Worm (Caenorhabditis elegans): Measurements from ENCODE around the gene ubc-26.

DNA sequence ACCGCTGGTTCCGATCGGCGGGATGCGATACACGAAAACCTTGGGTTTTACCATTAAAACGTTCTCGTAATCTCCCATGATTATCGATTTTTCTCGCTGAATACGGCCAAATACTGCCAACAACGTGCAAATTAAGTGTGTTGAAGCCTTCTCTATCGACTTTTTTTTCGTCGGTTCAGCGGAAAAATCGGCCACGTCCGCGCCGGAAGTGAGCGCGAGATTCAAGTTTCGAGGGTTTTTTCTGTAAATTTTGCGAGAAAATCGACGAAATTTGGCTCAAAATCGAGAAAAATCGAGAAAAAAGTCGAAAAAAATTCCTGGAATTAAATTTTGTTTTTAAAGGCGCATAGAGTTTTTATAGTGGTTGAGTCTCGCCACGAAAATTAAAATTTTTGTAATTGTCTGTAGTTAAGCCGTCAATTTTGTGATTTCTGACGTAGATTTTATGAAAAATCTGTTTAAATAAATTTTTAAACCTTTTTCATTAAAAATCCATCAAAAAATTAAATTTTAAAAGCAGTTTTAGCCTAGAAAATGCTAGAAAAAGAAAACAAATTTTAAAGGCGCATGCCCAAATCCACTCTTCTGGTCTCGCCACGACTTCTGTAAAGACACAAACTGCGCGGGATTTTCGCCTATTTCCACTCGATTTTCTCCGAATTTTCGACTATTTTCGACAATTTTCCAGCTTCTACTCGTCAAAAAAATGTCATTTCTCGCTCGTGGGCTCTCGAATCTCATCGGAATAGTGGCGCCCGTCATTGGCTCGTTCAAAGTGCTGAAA lies 19.1 kb upstream of the ubc-26 start, which contains the start of the genes ncap-1 and Y110A2AR.1:
- no peak for TF ChIP-seq unc-62 (GFP tag; optimal IDR thresholded peaks at IDR 0.05)
- TF ChIP-seq ztf-4 (tag; optimal IDR thresholded peaks at IDR 0.05) = no peak
- no peak for TF ChIP-seq tbx-2 (tag; optimal IDR thresholded peaks at IDR 0.05)
- no peak for TF ChIP-seq R02D3.7 (tag; optimal IDR thresholded peaks at IDR 0.05)

Measured in whole organism, L3 larva.